Fruit fly (Drosophila melanogaster) whole organism, embryonic: ENCODE results near the gene Nup98-96.

Experiments used
- ATbp ChIP-seq: fragments of 200-800 bp; sonication (Bioruptor generic); optimal IDR thresholded peaks from 2 replicates; lab custom pipeline; 2017; ENCODE audit warnings: missing biosample characterization, mild to moderate bottlenecking, missing genetic modification characterization, missing genetic modification reagents
- Atf-2 ChIP-seq: fragments of 200-800 bp; sonication (Bioruptor generic); optimal IDR thresholded peaks from 2 replicates; lab custom pipeline; 2016; ENCODE audit warnings: missing biosample characterization, missing genetic modification characterization
- Awh ChIP-seq: fragments of 200-800 bp; sonication (Bioruptor generic); IDR thresholded peaks from 2 replicates; pipeline ENCODE4, ENCODE4 v1.3.6; 2022; ENCODE audit warnings: missing biosample characterization, missing genetic modification characterization
- CG10366 ChIP-seq: fragments of 200-800 bp; sonication (Bioruptor generic); IDR thresholded peaks from 2 replicates; pipeline ENCODE4 v1.3.6; 2022; ENCODE audit warnings: missing biosample characterization, missing genetic modification characterization
- CG10979 ChIP-seq: fragments of 200-800 bp; sonication (Bioruptor generic); optimal IDR thresholded peaks from 2 replicates; lab custom pipeline; 2018; ENCODE audit warnings: missing biosample characterization, mild to moderate bottlenecking, missing genetic modification characterization, moderate library complexity
- CG14014 ChIP-seq: fragments of 200-800 bp; sonication (Bioruptor generic); IDR thresholded peaks from 2 replicates; pipeline ENCODE4 v1.3.6; 2022; ENCODE audit warnings: missing biosample characterization, missing genetic modification characterization
- CG14710 ChIP-seq: fragments of 200-800 bp; sonication (Bioruptor generic); optimal IDR thresholded peaks from 3 replicates; lab custom pipeline; 2019; ENCODE audit warnings: missing biosample characterization, mild to moderate bottlenecking, missing genetic modification characterization, moderate library complexity
- CG15269 ChIP-seq: fragments of 200-800 bp; sonication (Bioruptor generic); optimal IDR thresholded peaks from 2 replicates; lab custom pipeline; 2018; ENCODE audit warnings: missing biosample characterization, mild to moderate bottlenecking, missing genetic modification characterization, moderate library complexity
- CG1603 ChIP-seq: fragments of 200-800 bp; sonication (Bioruptor generic); optimal IDR thresholded peaks from 2 replicates; lab custom pipeline; 2019; ENCODE audit warnings: missing biosample characterization, mild to moderate bottlenecking, missing genetic modification characterization, moderate library complexity
- CG17912 ChIP-seq: fragments of 200-800 bp; sonication (Bioruptor generic); optimal IDR thresholded peaks from 2 replicates; lab custom pipeline; 2018; ENCODE audit warnings: missing biosample characterization, mild to moderate bottlenecking, missing genetic modification characterization
- CG1832 ChIP-seq: fragments of 200-800 bp; sonication (Bioruptor generic); optimal IDR thresholded peaks from 2 replicates; lab custom pipeline; 2017; ENCODE audit warnings: missing biosample characterization, mild to moderate bottlenecking, missing genetic modification characterization, inconsistent platforms
- CG2202 ChIP-seq: fragments of 200-800 bp; sonication (Bioruptor generic); optimal IDR thresholded peaks from 2 replicates; lab custom pipeline; 2018; ENCODE audit warnings: missing biosample characterization, mild to moderate bottlenecking, missing genetic modification characterization
- CG30403 ChIP-seq: fragments of 200-800 bp; sonication (Bioruptor generic); optimal IDR thresholded peaks from 3 replicates; lab custom pipeline; 2016; ENCODE audit warnings: missing biosample characterization, missing genetic modification characterization
- CG6689 ChIP-seq: fragments of 200-800 bp; sonication (Bioruptor generic); IDR thresholded peaks from 2 replicates; pipeline ENCODE4 v1.3.6; 2022; ENCODE audit warnings: missing biosample characterization, missing genetic modification characterization
- CG7271 ChIP-seq: fragments of 200-800 bp; sonication (Bioruptor generic); optimal IDR thresholded peaks from 2 replicates; lab custom pipeline; 2018; ENCODE audit warnings: missing biosample characterization, mild to moderate bottlenecking, missing genetic modification characterization, moderate library complexity
- CG7928 ChIP-seq: fragments of 200-800 bp; sonication (Bioruptor generic); optimal IDR thresholded peaks from 2 replicates; lab custom pipeline; 2017; ENCODE audit warnings: missing biosample characterization, mild to moderate bottlenecking, missing genetic modification characterization
- CG8359 ChIP-seq: fragments of 200-800 bp; sonication (Bioruptor generic); optimal IDR thresholded peaks from 2 replicates; lab custom pipeline; 2017; ENCODE audit warnings: missing biosample characterization, mild to moderate bottlenecking, missing genetic modification characterization, borderline replicate concordance
- CG8924 ChIP-seq: fragments of 200-800 bp; optimal IDR thresholded peaks from 3 replicates; lab custom pipeline; 2019; ENCODE audit warnings: missing biosample characterization, mild to moderate bottlenecking, missing genetic modification characterization, moderate library complexity
- Dad ChIP-seq: fragments of 200-800 bp; sonication (Bioruptor generic); optimal IDR thresholded peaks from 3 replicates; lab custom pipeline; 2016; ENCODE audit warnings: missing biosample characterization, missing genetic modification characterization
- Dek ChIP-seq: fragments of 200-800 bp; sonication (Bioruptor generic); optimal IDR thresholded peaks from 3 replicates; lab custom pipeline; 2019; ENCODE audit warnings: missing biosample characterization, mild to moderate bottlenecking, missing genetic modification characterization, moderate library complexity
- Dip3 ChIP-seq: fragments of 200-800 bp; sonication (Bioruptor generic); optimal IDR thresholded peaks from 3 replicates; lab custom pipeline; 2016; ENCODE audit warnings: missing biosample characterization, missing genetic modification characterization
- Ets97D ChIP-seq: fragments of 200-800 bp; sonication (Bioruptor generic); optimal IDR thresholded peaks from 3 replicates; lab custom pipeline; 2016; ENCODE audit warnings: missing biosample characterization, missing genetic modification characterization
- Fer2 ChIP-seq: fragments of 200-800 bp; sonication (Bioruptor generic); optimal IDR thresholded peaks from 2 replicates; lab custom pipeline; 2018; ENCODE audit warnings: missing biosample characterization, mild to moderate bottlenecking, missing genetic modification characterization, moderate library complexity
- Gug ChIP-seq: fragments of 200-800 bp; sonication (Bioruptor generic); IDR thresholded peaks from 4 replicates; pipeline ENCODE4 v1.3.6; 2022; ENCODE audit warnings: missing biosample characterization, missing genetic modification characterization
- HLH4C ChIP-seq: fragments of 200-800 bp; sonication (Bioruptor generic); IDR thresholded peaks from 3 replicates; pipeline ENCODE4 v1.3.6; 2022; ENCODE audit warnings: missing biosample characterization, missing genetic modification characterization; ENCODE audit not compliant: partially characterized antibody
- Hr78 ChIP-seq, 2 experiments: fragments of 200-800 bp in 1 of 2; fragments of >200 bp in 1 of 2; sonication (Bioruptor generic) in 1 of 2; optimal IDR thresholded peaks; 2 replicates each; lab custom pipeline; 2017 to 2019; ENCODE audit warnings: missing biosample characterization in 2 of 2, missing genetic modification characterization in 2 of 2, mild to moderate bottlenecking in 1 of 2, moderate library complexity in 1 of 2
- MESR4 ChIP-seq: fragments of 200-800 bp; sonication (Bioruptor generic); optimal IDR thresholded peaks from 2 replicates; lab custom pipeline; 2018; ENCODE audit warnings: missing biosample characterization, mild to moderate bottlenecking, missing genetic modification characterization, moderate library complexity
- Mes4 ChIP-seq: fragments of 200-800 bp; sonication (Bioruptor generic); optimal IDR thresholded peaks from 2 replicates; lab custom pipeline; 2016; ENCODE audit warnings: missing biosample characterization, missing genetic modification characterization
- Nf-YA ChIP-seq: fragments of 200-800 bp; sonication (Bioruptor generic); IDR thresholded peaks from 2 replicates; pipeline ENCODE4 v1.3.6; 2022; ENCODE audit warnings: missing biosample characterization, missing genetic modification characterization
- Poxn ChIP-seq: fragments of 200-800 bp; sonication (Bioruptor generic); IDR thresholded peaks from 2 replicates; pipeline ENCODE4 v1.3.6; 2022; ENCODE audit warnings: missing biosample characterization, missing genetic modification characterization
- abd-A ChIP-seq: fragments of 200-800 bp; sonication (Bioruptor generic); optimal IDR thresholded peaks from 3 replicates; lab custom pipeline; 2019; ENCODE audit warnings: missing biosample characterization, mild to moderate bottlenecking, missing genetic modification characterization, moderate library complexity
- croc ChIP-seq: fragments of 200-800 bp; sonication (Bioruptor generic); conservative IDR thresholded peaks from 3 replicates; pipeline ENCODE4 v1.3.6; 2022; ENCODE audit warnings: missing biosample characterization, missing genetic modification characterization
- crp ChIP-seq, 2 experiments: fragments of 200-800 bp; sonication (Bioruptor generic); optimal IDR thresholded peaks; 2 replicates in 1 of 2; 3 replicates in 1 of 2; lab custom pipeline; 2017; ENCODE audit warnings: missing biosample characterization in 2 of 2, missing genetic modification characterization in 2 of 2, mild to moderate bottlenecking in 1 of 2, moderate library complexity in 1 of 2
- fd3F ChIP-seq: fragments of 200-800 bp; sonication (Bioruptor generic); optimal IDR thresholded peaks from 2 replicates; lab custom pipeline; 2018; ENCODE audit warnings: missing biosample characterization, mild to moderate bottlenecking, missing genetic modification characterization, moderate library complexity
- fru ChIP-seq: fragments of >200 bp; optimal IDR thresholded peaks from 2 replicates; lab custom pipeline; 2017
- gsb ChIP-seq: fragments of 200-800 bp; sonication (Bioruptor generic); IDR thresholded peaks from 2 replicates; pipeline ENCODE4 v1.3.6; 2022; ENCODE audit warnings: missing biosample characterization, missing genetic modification characterization
- her ChIP-seq: fragments of 200-800 bp; sonication (Bioruptor generic); optimal IDR thresholded peaks from 2 replicates; lab custom pipeline; 2016; ENCODE audit warnings: missing biosample characterization, missing genetic modification characterization
- ind ChIP-seq: fragments of 200-800 bp; sonication (Bioruptor generic); optimal IDR thresholded peaks from 3 replicates; lab custom pipeline; 2016; ENCODE audit warnings: missing biosample characterization, missing genetic modification characterization
- insv ChIP-seq, 2 experiments: fragments of 200-800 bp; sonication (Bioruptor generic); optimal IDR thresholded peaks; 3 replicates each; lab custom pipeline; 2016 to 2018; ENCODE audit warnings: missing biosample characterization in 2 of 2, missing genetic modification characterization in 2 of 2
- ken ChIP-seq: fragments of 200-800 bp; sonication (Bioruptor generic); IDR thresholded peaks from 3 replicates; pipeline ENCODE4 v1.3.6; 2022; ENCODE audit warnings: missing biosample characterization, missing genetic modification characterization
- lola ChIP-seq, 3 experiments: fragments of >200 bp in 2 of 3; fragments of 200-800 bp in 1 of 3; sonication (Bioruptor generic) in 1 of 3; optimal IDR thresholded peaks; 2 replicates each; lab custom pipeline; 2017 to 2019; ENCODE audit warnings: missing biosample characterization in 3 of 3, missing genetic modification characterization in 3 of 3, mild to moderate bottlenecking in 1 of 3, moderate library complexity in 1 of 3
- onecut ChIP-seq: fragments of 200-800 bp; sonication (Bioruptor generic); IDR thresholded peaks from 2 replicates; pipeline ENCODE4 v1.3.6; 2022; ENCODE audit warnings: missing biosample characterization, missing genetic modification characterization
- psq ChIP-seq: fragments of 200-800 bp; sonication (Bioruptor generic); optimal IDR thresholded peaks from 2 replicates; lab custom pipeline; 2017; ENCODE audit warnings: missing biosample characterization, missing genetic modification characterization
- sc ChIP-seq, 3 experiments: fragments of >200 bp in 2 of 3; fragments of 200-800 bp in 1 of 3; sonication (Bioruptor generic) in 1 of 3; optimal IDR thresholded peaks; 2 replicates in 2 of 3; 3 replicates in 1 of 3; lab custom pipeline; 2017; ENCODE audit warnings: mild to moderate bottlenecking in 1 of 3, missing biosample characterization in 1 of 3, missing genetic modification characterization in 1 of 3, missing genetic modification reagents in 1 of 3
- slbo ChIP-seq: fragments of 200-800 bp; sonication (Bioruptor generic); IDR thresholded peaks from 2 replicates; pipeline ENCODE4 v1.3.6; 2022; ENCODE audit warnings: missing biosample characterization, missing genetic modification characterization
- slou ChIP-seq: fragments of 200-800 bp; sonication (Bioruptor generic); optimal IDR thresholded peaks from 3 replicates; lab custom pipeline; 2016; ENCODE audit warnings: missing biosample characterization, missing genetic modification characterization
- sob ChIP-seq: fragments of 200-800 bp; sonication (Bioruptor generic); IDR thresholded peaks from 2 replicates; pipeline ENCODE4 v1.3.6; 2022; ENCODE audit warnings: missing biosample characterization, missing genetic modification characterization
- toy ChIP-seq: fragments of 200-800 bp; sonication (Bioruptor generic); IDR thresholded peaks from 2 replicates; pipeline ENCODE4 v1.3.6; 2022; ENCODE audit warnings: missing biosample characterization, missing genetic modification characterization
- wek ChIP-seq: fragments of 200-800 bp; sonication (Bioruptor generic); optimal IDR thresholded peaks from 3 replicates; lab custom pipeline; 2018; ENCODE audit warnings: missing biosample characterization, mild to moderate bottlenecking, missing genetic modification characterization, moderate library complexity
- yki ChIP-seq: fragments of >200 bp; optimal IDR thresholded peaks from 3 replicates; lab custom pipeline; 2018
- zen2 ChIP-seq: fragments of 200-800 bp; sonication (Bioruptor generic); IDR thresholded peaks from 3 replicates; pipeline ENCODE4 v1.3.6; 2022; ENCODE audit warnings: missing biosample characterization, missing genetic modification characterization; ENCODE audit not compliant: partially characterized antibody

The Nup98-96 gene

DNA sequence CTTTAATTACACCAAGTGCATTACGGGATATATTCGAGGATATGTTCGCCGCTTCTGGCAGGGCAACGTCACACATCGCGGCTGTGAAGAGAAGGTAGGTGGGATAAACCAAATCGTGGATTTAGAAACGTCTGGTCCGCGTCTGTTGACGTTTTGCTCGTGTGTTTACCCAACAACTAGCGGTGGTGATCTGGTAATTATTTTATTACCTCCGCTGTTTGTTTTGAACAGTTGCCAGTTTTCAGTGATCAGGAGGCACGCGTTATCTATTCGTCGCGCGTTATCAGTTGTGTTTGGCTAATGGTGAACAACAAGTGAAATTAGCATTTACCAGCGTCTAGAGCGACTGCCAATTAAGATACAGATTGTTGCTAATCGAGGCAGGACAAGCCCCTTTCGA lies 52.4 kb downstream of the Nup98-96 start (continued):
- no peak; the same call in 1 of the 2 replicates for TF ChIP-seq CG14014 (GFP tag; lab: Robert Waterston, UW)
- peak; percentile 19 for TF ChIP-seq Dek (tag; lab: Kevin White, UChicago)
- peak; percentile 9 for TF ChIP-seq CG1603 (tag; lab: Kevin White, UChicago)
- TF ChIP-seq Atf-2 (GFP tag; lab: Kevin White, UChicago) = no peak
- no peak for TF ChIP-seq Ets97D (GFP tag; lab: Kevin White, UChicago)
- TF ChIP-seq gsb (GFP tag; lab: Robert Waterston, UW) = no peak
- TF ChIP-seq wek (GFP tag; lab: Kevin White, UChicago) = peak; percentile 62
- TF ChIP-seq crp (GFP tag; optimal IDR thresholded peaks at IDR 0.05; lab: Kevin White, UChicago) = no peak
- TF ChIP-seq abd-A (tag; lab: Kevin White, UChicago) = no peak
- no peak for TF ChIP-seq ken (GFP tag; lab: Robert Waterston, UW)
- no peak for TF ChIP-seq Nf-YA
- no peak for TF ChIP-seq CG1832
- peak; percentile 27 for TF ChIP-seq CG15269 (tag; lab: Kevin White, UChicago)
- TF ChIP-seq Dad (GFP tag; lab: Kevin White, UChicago) = no peak
- no peak for TF ChIP-seq CG7271 (tag; lab: Kevin White, UChicago)
- TF ChIP-seq psq (GFP tag; lab: Kevin White, UChicago) = no peak
- TF ChIP-seq ind (GFP tag; lab: Kevin White, UChicago) = no peak
- peak; percentile 61; the same call in 1 of the 2 replicates for TF ChIP-seq sob (GFP tag; lab: Robert Waterston, UW)
- TF ChIP-seq CG30403 (GFP tag; lab: Kevin White, UChicago) = no peak
- no peak for TF ChIP-seq Poxn (GFP tag; lab: Robert Waterston, UW)
- no peak for TF ChIP-seq lola (GFP tag; optimal IDR thresholded peaks at IDR 0.05; lab: Kevin White, UChicago)
- no peak for TF ChIP-seq CG2202 (tag; lab: Kevin White, UChicago)
- TF ChIP-seq Dip3 (GFP tag; lab: Kevin White, UChicago) = no peak
- no peak for TF ChIP-seq MESR4
- TF ChIP-seq CG6689 (GFP tag; lab: Robert Waterston, UW) = no peak
- no peak; the same call in 1 of the 2 replicates for TF ChIP-seq Awh (GFP tag; lab: Robert Waterston, UW)
- no peak for TF ChIP-seq CG7928 (GFP tag; lab: Kevin White, UChicago)
- peak; percentile 13 for TF ChIP-seq fd3F
- peak in 1 of 2 experiments; percentile 27 for TF ChIP-seq insv (GFP tag; optimal IDR thresholded peaks at IDR 0.05; lab: Kevin White, UChicago)
- no peak for TF ChIP-seq croc
- no peak for TF ChIP-seq toy
- no peak for TF ChIP-seq CG14710 (tag; lab: Kevin White, UChicago)
- no peak for TF ChIP-seq yki (lab: Kevin White, UChicago)
- TF ChIP-seq CG8924 (tag; lab: Kevin White, UChicago) = peak; percentile 17
- TF ChIP-seq Hr78 (GFP tag; optimal IDR thresholded peaks at IDR 0.05; lab: Kevin White, UChicago) = no peak
- TF ChIP-seq Gug (GFP tag; lab: Robert Waterston, UW) = no peak
- TF ChIP-seq slou (GFP tag; lab: Kevin White, UChicago) = no peak
- TF ChIP-seq fru (lab: Kevin White, UChicago) = no peak
- no peak for TF ChIP-seq Mes4 (GFP tag; lab: Kevin White, UChicago)
- no peak for TF ChIP-seq slbo (GFP tag; lab: Robert Waterston, UW)
- TF ChIP-seq CG10366 (GFP tag; lab: Robert Waterston, UW) = no peak
- peak; percentile 24 for TF ChIP-seq Fer2
- TF ChIP-seq zen2 (GFP tag; lab: Robert Waterston, UW) = no peak
- peak; percentile 54 for TF ChIP-seq ATbp (GFP tag; lab: Kevin White, UChicago)
- no peak for TF ChIP-seq sc (optimal IDR thresholded peaks at IDR 0.05; lab: Kevin White, UChicago)
- TF ChIP-seq sc (GFP tag; optimal IDR thresholded peaks at IDR 0.05; lab: Kevin White, UChicago) = no peak
- no peak for TF ChIP-seq HLH4C (GFP tag; lab: Robert Waterston, UW)
- TF ChIP-seq CG8359 (GFP tag; lab: Kevin White, UChicago) = no peak
- no peak for TF ChIP-seq CG17912 (GFP tag; lab: Kevin White, UChicago)
- no peak for TF ChIP-seq CG10979 (tag; lab: Kevin White, UChicago)
- TF ChIP-seq onecut = peak; percentile 21
- peak; percentile 16 for TF ChIP-seq her (GFP tag; lab: Kevin White, UChicago)
